Worm (Caenorhabditis elegans) whole organism, L3 larva: ENCODE measurements around the gene DH11.5.

Experiments used
- R02D3.7 ChIP-seq: fragments of 150-350 bp; optimal IDR thresholded peaks from 2 replicates; lab custom pipeline; 2014; ENCODE audit warnings: missing biosample characterization, missing genetic modification characterization
- ZK546.5 ChIP-seq: sonication (generic microtip); optimal IDR thresholded peaks from 2 replicates; lab custom pipeline; 2017; ENCODE audit warnings: missing biosample characterization, missing genetic modification characterization
- aly-2 ChIP-seq: fragments of 150-350 bp; optimal IDR thresholded peaks from 2 replicates; lab custom pipeline; 2014; ENCODE audit warnings: missing biosample characterization, missing genetic modification characterization
- ama-1 ChIP-seq: fragments of 150-350 bp; optimal IDR thresholded peaks from 2 replicates; lab custom pipeline; 2018
- ceh-16 ChIP-seq: sonication (generic microtip); optimal IDR thresholded peaks from 2 replicates; lab custom pipeline; 2017; ENCODE audit warnings: missing biosample characterization, missing genetic modification characterization
- ceh-28 ChIP-seq: fragments of 150-350 bp; optimal IDR thresholded peaks from 2 replicates; lab custom pipeline; 2014; ENCODE audit warnings: missing biosample characterization, missing genetic modification reagents, missing genetic modification characterization
- ceh-82 ChIP-seq: fragments of 150-350 bp; optimal IDR thresholded peaks from 2 replicates; lab custom pipeline; 2014; ENCODE audit warnings: missing biosample characterization, missing genetic modification characterization
- daf-12 ChIP-seq: fragments of 150-350 bp; optimal IDR thresholded peaks from 2 replicates; lab custom pipeline; 2014; ENCODE audit warnings: missing biosample characterization, missing genetic modification reagents, missing genetic modification characterization
- egl-27 ChIP-seq: sonication (generic microtip); optimal IDR thresholded peaks from 4 replicates; lab custom pipeline; 2017; ENCODE audit warnings: missing biosample characterization, missing genetic modification reagents, missing genetic modification characterization
- egl-5 ChIP-seq: fragments of 150-350 bp; optimal IDR thresholded peaks from 2 replicates; lab custom pipeline; 2017; ENCODE audit warnings: missing biosample characterization, missing genetic modification reagents, missing genetic modification characterization, inconsistent platforms
- elt-2 ChIP-seq: sonication (generic microtip); optimal IDR thresholded peaks from 2 replicates; lab custom pipeline; 2016; ENCODE audit warnings: missing genetic modification reagents, mild to moderate bottlenecking, missing genetic modification characterization, missing compliant biosample characterization
- elt-3 ChIP-seq, 3 experiments: fragments of 150-350 bp in 1 of 3; sonication (generic microtip) in 2 of 3; optimal IDR thresholded peaks; 2 replicates in 2 of 3; 4 replicates in 1 of 3; lab custom pipeline; 2014 to 2017; ENCODE audit warnings: missing biosample characterization in 3 of 3, missing genetic modification characterization in 3 of 3
- eor-1 ChIP-seq, 2 experiments: fragments of 150-350 bp; optimal IDR thresholded peaks; 2 replicates each; lab custom pipeline; 2014 to 2018; ENCODE audit warnings: missing biosample characterization in 2 of 2, missing genetic modification characterization in 2 of 2
- fkh-2 ChIP-seq: fragments of 150-350 bp; optimal IDR thresholded peaks from 2 replicates; lab custom pipeline; 2014; ENCODE audit warnings: missing biosample characterization, missing genetic modification reagents, missing genetic modification characterization
- fos-1 ChIP-seq: fragments of 150-350 bp; optimal IDR thresholded peaks from 2 replicates; lab custom pipeline; 2014; ENCODE audit warnings: missing biosample characterization, missing genetic modification characterization
- hmg-11 ChIP-seq: sonication (generic microtip); optimal IDR thresholded peaks from 2 replicates; lab custom pipeline; 2016; ENCODE audit warnings: missing genetic modification characterization, missing compliant biosample characterization
- jun-1 ChIP-seq: fragments of 150-350 bp; optimal IDR thresholded peaks from 2 replicates; lab custom pipeline; 2014; ENCODE audit warnings: missing biosample characterization, missing genetic modification reagents, missing genetic modification characterization
- lin-15B ChIP-seq: fragments of 150-350 bp; optimal IDR thresholded peaks from 2 replicates; lab custom pipeline; 2014; ENCODE audit warnings: missing biosample characterization, missing genetic modification characterization
- lin-39 ChIP-seq: fragments of 150-350 bp; optimal IDR thresholded peaks from 2 replicates; lab custom pipeline; 2018; ENCODE audit warnings: missing biosample characterization, missing genetic modification reagents, missing genetic modification characterization
- lsy-12 ChIP-seq: sonication (generic microtip); optimal IDR thresholded peaks from 2 replicates; lab custom pipeline; 2016; ENCODE audit warnings: mild to moderate bottlenecking, missing genetic modification characterization, missing compliant biosample characterization
- mdl-1 ChIP-seq: fragments of 150-350 bp; optimal IDR thresholded peaks from 2 replicates; lab custom pipeline; 2014; ENCODE audit warnings: missing biosample characterization, missing genetic modification characterization
- nfya-1 ChIP-seq: sonication (generic microtip); optimal IDR thresholded peaks from 2 replicates; lab custom pipeline; 2017; ENCODE audit warnings: missing genetic modification characterization, mild to moderate bottlenecking, missing compliant biosample characterization, antibody characterized with exemption, moderate library complexity; ENCODE audit not compliant: insufficient read depth
- nhr-11 ChIP-seq: fragments of 150-350 bp; optimal IDR thresholded peaks from 2 replicates; lab custom pipeline; 2014; ENCODE audit warnings: missing biosample characterization, missing genetic modification characterization
- nhr-23 ChIP-seq: fragments of 150-350 bp; optimal IDR thresholded peaks from 2 replicates; lab custom pipeline; 2014; ENCODE audit warnings: missing biosample characterization, missing genetic modification reagents, missing genetic modification characterization
- nhr-25 ChIP-seq: sonication (generic microtip); optimal IDR thresholded peaks from 2 replicates; lab custom pipeline; 2017; ENCODE audit warnings: missing biosample characterization, missing genetic modification characterization
- nhr-28 ChIP-seq: fragments of 150-350 bp; optimal IDR thresholded peaks from 2 replicates; lab custom pipeline; 2014; ENCODE audit warnings: missing biosample characterization, missing genetic modification characterization
- nhr-43 ChIP-seq: sonication (generic microtip); optimal IDR thresholded peaks from 2 replicates; lab custom pipeline; 2016; ENCODE audit warnings: mild to moderate bottlenecking, missing genetic modification characterization, missing compliant biosample characterization; ENCODE audit not compliant: poor library complexity, severe bottlenecking
- nhr-77 ChIP-seq: fragments of 150-350 bp; optimal IDR thresholded peaks from 2 replicates; lab custom pipeline; 2014; ENCODE audit warnings: missing biosample characterization, missing genetic modification characterization
- pha-4 ChIP-seq: fragments of 150-350 bp; optimal IDR thresholded peaks from 2 replicates; lab custom pipeline; 2014; ENCODE audit warnings: missing biosample characterization, missing genetic modification reagents, missing genetic modification characterization
- pqm-1 ChIP-seq: fragments of 150-350 bp; optimal IDR thresholded peaks from 2 replicates; lab custom pipeline; 2017; ENCODE audit warnings: missing biosample characterization, missing genetic modification characterization, inconsistent platforms
- skn-1 ChIP-seq: fragments of 150-350 bp; optimal IDR thresholded peaks from 2 replicates; lab custom pipeline; 2014; ENCODE audit warnings: missing biosample characterization, missing genetic modification characterization
- snpc-4 ChIP-seq: fragments of 150-350 bp; optimal IDR thresholded peaks from 2 replicates; lab custom pipeline; 2014; ENCODE audit warnings: missing biosample characterization, missing genetic modification characterization
- tbx-2 ChIP-seq: sonication (generic microtip); optimal IDR thresholded peaks from 2 replicates; lab custom pipeline; 2016; ENCODE audit warnings: mild to moderate bottlenecking, missing genetic modification characterization, missing compliant biosample characterization
- unc-62 ChIP-seq: fragments of 150-350 bp; sonication (generic microtip); optimal IDR thresholded peaks from 4 replicates; lab custom pipeline; 2014; ENCODE audit warnings: missing biosample characterization, missing genetic modification reagents, missing genetic modification characterization
- zag-1 ChIP-seq: fragments of 150-350 bp; optimal IDR thresholded peaks from 2 replicates; lab custom pipeline; 2014; ENCODE audit warnings: missing biosample characterization, missing genetic modification characterization
- ztf-11 ChIP-seq: fragments of 150-350 bp; optimal IDR thresholded peaks from 2 replicates; lab custom pipeline; 2014; ENCODE audit warnings: missing biosample characterization, missing genetic modification characterization
- ztf-4 ChIP-seq: fragments of 150-350 bp; optimal IDR thresholded peaks from 2 replicates; lab custom pipeline; 2014; ENCODE audit warnings: missing biosample characterization, missing genetic modification characterization

DH11.5 gene

DNA sequence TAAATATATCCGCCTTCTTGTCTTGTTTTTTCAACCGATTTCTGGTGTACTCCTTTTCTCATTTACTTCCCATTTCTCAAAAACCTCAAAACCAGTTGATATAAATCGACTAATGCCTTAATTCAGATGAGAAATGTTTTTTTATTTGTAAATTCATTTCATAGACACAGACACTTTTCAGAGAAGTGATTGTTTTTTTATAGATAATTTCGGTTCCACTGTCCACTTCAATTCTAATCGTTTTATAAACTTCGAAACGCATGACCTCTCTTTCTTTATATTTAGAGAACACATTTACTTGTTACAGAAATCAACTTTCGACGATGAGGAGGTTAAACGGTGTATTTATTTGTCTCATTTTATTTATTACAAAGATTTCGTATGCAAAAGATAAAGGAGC lies 35.6 kb upstream of the DH11.5 start, which contains the start of gene ZK669.3:
TSS of gene ZK669.3 (plus strand) at position 301 of the 400 bp plus-strand sequence.
- TF ChIP-seq skn-1 (tag; lab: Kevin White, UChicago) (no peak), fos-1 (tag; lab: Kevin White, UChicago) (no peak), lin-15B (tag; lab: Kevin White, UChicago) (no peak), nhr-28 (no peak), fkh-2 (tag; lab: Kevin White, UChicago) (no peak), ceh-16 (tag; lab: Kevin White, UChicago) (no peak), ZK546.5 (tag; lab: Kevin White, UChicago) (no peak), egl-27 (tag; lab: Kevin White, UChicago) (no peak)

DNA sequence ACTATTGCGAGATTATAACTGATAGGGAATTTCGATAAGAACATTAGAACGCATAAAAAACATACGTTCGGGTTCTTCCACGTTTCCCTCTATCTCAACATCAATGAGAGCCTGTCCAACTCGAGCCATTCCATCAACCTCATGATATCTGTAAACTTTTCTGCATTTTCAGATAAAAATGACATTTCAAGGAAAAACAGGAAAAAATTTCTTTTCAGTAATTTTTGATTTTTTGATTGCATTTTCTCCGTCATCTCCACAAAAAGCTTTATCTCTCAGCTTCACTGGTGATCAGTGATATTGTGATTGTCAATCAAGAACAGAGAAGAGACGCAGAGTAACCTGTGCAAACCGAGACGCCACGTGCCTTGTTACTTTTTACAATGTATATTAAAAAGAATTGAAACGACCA lies 32.1 kb upstream of the DH11.5 start:
- TF ChIP-seq ceh-28 (tag; lab: Kevin White, UChicago): no peak
- TF ChIP-seq nhr-77 (tag; lab: Kevin White, UChicago): no peak
- peak; percentile 84 for TF ChIP-seq elt-2 (tag; lab: Kevin White, UChicago)
- peak; percentile 30 for TF ChIP-seq pqm-1 (tag; lab: Kevin White, UChicago)
- TF ChIP-seq, all 47 proteins: peak for 2

DNA sequence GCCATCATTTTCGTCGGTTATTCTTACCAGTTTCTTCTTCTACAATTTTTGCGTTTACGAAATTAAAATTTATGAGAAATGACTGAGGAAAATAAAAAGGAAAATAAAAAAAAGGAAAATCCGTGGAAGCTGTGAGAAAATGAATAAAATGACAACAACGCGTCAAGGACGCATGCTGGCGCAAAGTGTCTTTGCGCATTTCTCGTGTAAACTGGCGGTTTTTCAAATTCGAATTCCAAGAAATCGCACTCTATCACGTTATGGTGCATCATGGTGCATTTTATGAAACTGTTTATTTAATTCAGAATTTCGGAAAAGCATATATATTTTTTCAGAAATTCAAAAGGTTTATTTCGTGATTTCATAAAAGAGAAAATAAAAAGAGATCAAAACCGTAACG lies 31.2 kb upstream of the DH11.5 start, which contains the start of gene dbt-1:
TSS of gene dbt-1 (minus strand) at position 39 of the 400 bp plus-strand sequence.
- TF ChIP-seq jun-1 (tag; lab: Kevin White, UChicago) (peak; percentile 75), lin-15B (tag; lab: Kevin White, UChicago) (peak; percentile 77), egl-27 (tag; lab: Kevin White, UChicago) (no peak), ztf-4 (peak; percentile 49), nhr-23 (tag; lab: Kevin White, UChicago) (peak; percentile 79), ama-1 (lab: Kevin White, UChicago) (peak; percentile 65), mdl-1 (tag; lab: Kevin White, UChicago) (peak; percentile 44), nhr-77 (tag; lab: Kevin White, UChicago) (peak; percentile 67), snpc-4 (tag; lab: Kevin White, UChicago) (peak; percentile 39), aly-2 (tag; lab: Kevin White, UChicago) (no peak), nhr-43 (peak; percentile 70), lin-39 (tag; lab: Kevin White, UChicago) (peak; percentile 84), R02D3.7 (tag; lab: Kevin White, UChicago) (peak; percentile 75), hmg-11 (tag; lab: Kevin White, UChicago) (peak; percentile 79), elt-2 (tag; lab: Kevin White, UChicago) (peak; percentile 42), pha-4 (peak; percentile 81), pqm-1 (tag; lab: Kevin White, UChicago) (peak; percentile 36), nhr-11 (peak; percentile 22), unc-62 (GFP tag; lab: Kevin White, UChicago) (no peak), nhr-28 (no peak), tbx-2 (tag; lab: Kevin White, UChicago) (peak; percentile 62), ceh-82 (tag; lab: Kevin White, UChicago) (peak; percentile 29), daf-12 (no peak), ceh-28 (tag; lab: Kevin White, UChicago) (peak; percentile 63), fkh-2 (tag; lab: Kevin White, UChicago) (no peak), elt-3 (tag; optimal IDR thresholded peaks at IDR 0.05; lab: Kevin White, UChicago) (no peak), nhr-25 (peak; percentile 78), nfya-1 (peak; percentile 86), ztf-11 (tag; lab: Kevin White, UChicago) (no peak), lsy-12 (tag; lab: Kevin White, UChicago) (peak; percentile 68)

DNA sequence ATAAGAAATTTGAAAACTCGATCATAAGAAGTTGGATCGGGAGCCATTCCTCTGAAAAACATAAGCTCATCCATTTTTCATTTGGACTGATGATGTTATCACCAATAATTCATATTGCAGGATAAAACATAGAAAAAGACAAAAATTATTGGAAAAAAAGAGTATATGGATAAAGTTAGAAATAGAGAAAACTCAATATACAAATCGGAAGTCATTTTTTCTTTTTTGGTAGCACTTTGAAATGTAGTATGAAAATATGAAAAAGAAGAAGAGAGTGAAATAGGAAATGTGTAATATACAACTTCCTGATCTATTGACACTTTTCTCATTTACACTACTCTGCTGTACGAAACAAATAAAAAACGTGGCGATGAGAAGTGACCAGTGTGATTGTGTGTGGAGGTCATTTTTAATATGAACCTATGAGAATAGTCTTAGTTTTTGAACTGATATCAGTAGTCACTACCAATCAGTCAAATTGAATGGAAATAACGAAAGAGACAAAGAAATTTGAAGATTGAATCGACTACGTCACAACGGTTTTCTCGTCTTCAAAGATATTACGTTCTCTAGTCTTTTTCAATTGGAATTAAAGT lies 29.5 kb upstream of the DH11.5 start, which contains the start of gene ZK669.5:
TSS of gene ZK669.5 (minus strand) at position 51 of the 596 bp plus-strand sequence.
- TF ChIP-seq ztf-4: no peak
- TF ChIP-seq zag-1 (tag; lab: Kevin White, UChicago): no peak
- no peak for TF ChIP-seq egl-5 (tag; lab: Kevin White, UChicago)
- TF ChIP-seq eor-1 (tag; optimal IDR thresholded peaks at IDR 0.05; lab: Kevin White, UChicago): no peak
- TF ChIP-seq snpc-4 (tag; lab: Kevin White, UChicago): no peak
- no peak for TF ChIP-seq ceh-82 (tag; lab: Kevin White, UChicago)
- TF ChIP-seq mdl-1 (tag; lab: Kevin White, UChicago): no peak
- no peak for TF ChIP-seq elt-3 (tag; optimal IDR thresholded peaks at IDR 0.05; lab: Kevin White, UChicago)
- no peak for TF ChIP-seq egl-27 (tag; lab: Kevin White, UChicago)
